Worm (Caenorhabditis elegans): ENCODE results near the gene nspg-6.

ce11 chrIII:7323331-7323730, 8.6 kb upstream of the nspg-6 start:
- TF ChIP-seq him-1 (tag; optimal IDR thresholded peaks at IDR 0.05) = no peak
- TF ChIP-seq dao-5 (tag; optimal IDR thresholded peaks at IDR 0.05) = no peak
- TF ChIP-seq W03F9.2 (tag; optimal IDR thresholded peaks at IDR 0.05) = no peak

Measured in whole organism, L4/young adult.